Fruit fly (Drosophila melanogaster) whole organism, wandering third instar larva: ENCODE results near the gene Drsl1.

Source experiments
- Abd-B ChIP-seq: fragments of >200 bp; optimal IDR thresholded peaks from 2 replicates; lab custom pipeline; 2017; ENCODE audit warnings: missing biosample characterization, missing genetic modification characterization
- CG32264 ChIP-seq: fragments of 200-800 bp; sonication (Bioruptor generic); optimal IDR thresholded peaks from 2 replicates; lab custom pipeline; 2016; ENCODE audit warnings: missing biosample characterization, missing genetic modification characterization
- Mio ChIP-seq: sonication (Bioruptor generic); optimal IDR thresholded peaks from 2 replicates; lab custom pipeline; 2016; ENCODE audit warnings: missing biosample characterization, missing genetic modification characterization
- Myc ChIP-seq: fragments of >200 bp; optimal IDR thresholded peaks from 2 replicates; lab custom pipeline; 2017
- OdsH ChIP-seq: fragments of 200-800 bp; sonication (Bioruptor generic); optimal IDR thresholded peaks from 2 replicates; lab custom pipeline; 2016; ENCODE audit warnings: missing biosample characterization, mild to moderate bottlenecking, missing genetic modification characterization
- Rel ChIP-seq, 2 experiments: fragments of 200-800 bp; sonication (Bioruptor generic) in 1 of 2; optimal IDR thresholded peaks; 2 replicates in 1 of 2; 3 replicates in 1 of 2; lab custom pipeline; 2016 to 2019; ENCODE audit warnings: mild to moderate bottlenecking in 2 of 2, missing biosample characterization in 2 of 2, missing genetic modification characterization in 2 of 2, moderate library complexity in 1 of 2
- br ChIP-seq: fragments of 200-800 bp; sonication (Bioruptor generic); optimal IDR thresholded peaks from 2 replicates; lab custom pipeline; 2016; ENCODE audit warnings: missing biosample characterization, missing genetic modification characterization
- dl ChIP-seq, 2 experiments: fragments of 175-275, 200-275 bp in 1 of 2; fragments of 200-275 bp in 1 of 2; sonication (Bioruptor generic); optimal IDR thresholded peaks; lab custom pipeline; 2018; ENCODE audit warnings: mild to moderate bottlenecking in 2 of 2, missing biosample characterization in 2 of 2, missing genetic modification characterization in 2 of 2, moderate library complexity in 2 of 2; ENCODE audit not compliant: partially characterized antibody in 2 of 2, insufficient read depth in 1 of 2
- h ChIP-seq: fragments of 200-800 bp; sonication (Bioruptor generic); optimal IDR thresholded peaks from 3 replicates; lab custom pipeline; 2016; ENCODE audit warnings: missing biosample characterization, mild to moderate bottlenecking, missing genetic modification characterization
- psq ChIP-seq: fragments of 200-800 bp; sonication (Bioruptor generic); optimal IDR thresholded peaks from 3 replicates; lab custom pipeline; 2017; ENCODE audit warnings: missing biosample characterization, mild to moderate bottlenecking, missing genetic modification characterization, moderate library complexity
- usp ChIP-seq: fragments of >200 bp; optimal IDR thresholded peaks from 2 replicates; lab custom pipeline; 2017; ENCODE audit warnings: missing biosample characterization, missing genetic modification characterization

DNA sequence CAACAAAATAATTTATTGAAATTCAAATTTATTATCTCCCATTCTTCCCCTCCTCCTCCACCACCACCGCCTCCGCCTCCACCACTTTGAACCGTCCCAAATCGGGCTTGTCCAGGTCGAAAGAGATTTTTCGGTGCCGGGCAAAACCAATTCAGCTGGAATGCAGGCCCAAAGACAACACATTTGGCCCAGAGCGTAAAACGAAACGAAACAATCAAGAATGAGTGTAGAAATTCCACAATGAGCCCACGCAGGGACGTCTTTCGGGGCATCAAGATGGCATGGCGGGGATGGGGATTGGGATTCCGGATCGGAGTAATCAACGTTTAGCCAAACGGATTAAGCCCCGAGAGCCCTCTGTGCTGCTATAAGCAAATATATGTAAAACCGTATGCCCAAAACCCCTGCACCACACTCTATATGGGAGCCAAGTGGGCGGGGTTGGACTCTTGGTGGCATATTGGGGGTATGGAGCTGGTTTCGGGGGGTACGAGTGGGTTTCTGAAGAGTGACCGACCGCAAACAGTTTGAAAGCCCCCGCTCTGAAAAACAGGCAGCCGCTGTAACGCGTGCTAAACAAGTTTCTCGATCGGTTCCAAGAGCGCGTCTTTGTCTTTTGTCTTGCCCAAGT, 48.5 kb upstream of the Drsl1 start:
- TF ChIP-seq Rel (GFP tag; optimal IDR thresholded peaks at IDR 0.05; lab: Kevin White, UChicago): no peak
- peak; percentile 29 for TF ChIP-seq Rel (tag; optimal IDR thresholded peaks at IDR 0.05; lab: Kevin White, UChicago)
- TF ChIP-seq Myc: no peak
- no peak for TF ChIP-seq OdsH (GFP tag; lab: Kevin White, UChicago)
- peak; percentile 10 for TF ChIP-seq psq
- TF ChIP-seq Mio (GFP tag; lab: Kevin White, UChicago): no peak
- TF ChIP-seq dl (GFP tag; optimal IDR thresholded peaks at IDR 0.05; lab: Kevin White, UChicago; ENCODE audit: insufficient read depth in 1 of 2, partially characterized antibody in 2 of 2): peak; percentile 18 to 41
- no peak for TF ChIP-seq h (GFP tag; lab: Kevin White, UChicago)
- no peak for TF ChIP-seq Abd-B (GFP tag; lab: Kevin White, UChicago)
- TF ChIP-seq br (GFP tag; lab: Kevin White, UChicago): no peak
- TF ChIP-seq usp (GFP tag; lab: Kevin White, UChicago): no peak
- TF ChIP-seq CG32264: no peak
